Fruit fly (Drosophila melanogaster) whole organism, embryonic: Measurements from ENCODE around the gene Polr3G.

Experiments
- Abd-B ChIP-seq: fragments of 200-800 bp; sonication (Bioruptor generic); optimal IDR thresholded peaks from 2 replicates; lab custom pipeline; 2018; ENCODE audit warnings: missing biosample characterization, mild to moderate bottlenecking, missing genetic modification characterization, moderate library complexity
- CG12071 ChIP-seq: fragments of 200-800 bp; sonication (Bioruptor generic); optimal IDR thresholded peaks from 3 replicates; lab custom pipeline; 2018; ENCODE audit warnings: missing biosample characterization, mild to moderate bottlenecking, missing genetic modification characterization
- CG12391 ChIP-seq: fragments of 200-800 bp; sonication (Bioruptor generic); optimal IDR thresholded peaks from 3 replicates; lab custom pipeline; 2018; ENCODE audit warnings: missing biosample characterization, mild to moderate bottlenecking, missing genetic modification characterization, moderate library complexity
- CG17186 ChIP-seq: fragments of 200-800 bp; sonication (Bioruptor generic); optimal IDR thresholded peaks from 3 replicates; lab custom pipeline; 2017; ENCODE audit warnings: missing biosample characterization, missing genetic modification reagents, missing genetic modification characterization
- CG17328 ChIP-seq: fragments of 200-800 bp; sonication (Bioruptor generic); IDR thresholded peaks from 2 replicates; pipeline ENCODE4 v1.3.6; 2022; ENCODE audit warnings: missing biosample characterization, missing genetic modification characterization
- CG17361 ChIP-seq: fragments of 200-800 bp; sonication (Bioruptor generic); IDR thresholded peaks from 3 replicates; pipeline ENCODE4 v1.3.6; 2022; ENCODE audit warnings: missing biosample characterization, missing genetic modification characterization
- CG2129 ChIP-seq: fragments of 200-800 bp; sonication (Bioruptor generic); IDR thresholded peaks from 2 replicates; pipeline ENCODE4 v1.3.6; 2022; ENCODE audit warnings: missing biosample characterization, missing genetic modification characterization; ENCODE audit not compliant: partially characterized antibody
- CG2875 ChIP-seq: fragments of 200-800 bp; sonication (Bioruptor generic); optimal IDR thresholded peaks from 2 replicates; lab custom pipeline; 2017; ENCODE audit warnings: missing biosample characterization, mild to moderate bottlenecking, missing genetic modification characterization, missing genetic modification reagents
- CG33213 ChIP-seq: fragments of 200-800 bp; sonication (Bioruptor generic); optimal IDR thresholded peaks from 3 replicates; lab custom pipeline; 2016; ENCODE audit warnings: missing biosample characterization, missing genetic modification characterization
- CG4282 ChIP-seq: fragments of 200-800 bp; sonication (Bioruptor generic); optimal IDR thresholded peaks from 2 replicates; lab custom pipeline; 2016; ENCODE audit warnings: missing biosample characterization, missing genetic modification characterization
- CG4404 ChIP-seq: fragments of 200-800 bp; sonication (Bioruptor generic); IDR thresholded peaks from 2 replicates; pipeline ENCODE4 v1.3.6; 2022; ENCODE audit warnings: missing biosample characterization, missing genetic modification characterization
- CG5245 ChIP-seq: fragments of 200-800 bp; sonication (Bioruptor generic); optimal IDR thresholded peaks from 3 replicates; lab custom pipeline; 2016; ENCODE audit warnings: missing biosample characterization, missing genetic modification characterization
- CG7271 ChIP-seq: fragments of 200-800 bp; sonication (Bioruptor generic); optimal IDR thresholded peaks from 2 replicates; lab custom pipeline; 2018; ENCODE audit warnings: missing biosample characterization, mild to moderate bottlenecking, missing genetic modification characterization, moderate library complexity
- CG7556 ChIP-seq: fragments of 200-800 bp; sonication (Bioruptor generic); optimal IDR thresholded peaks from 2 replicates; lab custom pipeline; 2017; ENCODE audit warnings: missing biosample characterization, mild to moderate bottlenecking, missing genetic modification characterization
- CG7786 ChIP-seq: fragments of 200-800 bp; sonication (Bioruptor generic); optimal IDR thresholded peaks from 2 replicates; lab custom pipeline; 2016; ENCODE audit warnings: missing biosample characterization, missing genetic modification characterization
- CG7839 ChIP-seq: fragments of 200-800 bp; sonication (Bioruptor generic); optimal IDR thresholded peaks from 3 replicates; lab custom pipeline; 2018; ENCODE audit warnings: missing biosample characterization, mild to moderate bottlenecking, missing genetic modification characterization, moderate library complexity
- CG9727 ChIP-seq: fragments of 200-800 bp; sonication (Bioruptor generic); optimal IDR thresholded peaks from 3 replicates; lab custom pipeline; 2017; ENCODE audit warnings: missing biosample characterization, mild to moderate bottlenecking, missing genetic modification characterization
- CG9876 ChIP-seq: fragments of 200-800 bp; sonication (Bioruptor generic); optimal IDR thresholded peaks from 2 replicates; lab custom pipeline; 2016; ENCODE audit warnings: missing biosample characterization, missing genetic modification characterization
- CkIIα-i1 ChIP-seq: fragments of 200-800 bp; sonication (Bioruptor generic); IDR thresholded peaks from 2 replicates; pipeline ENCODE4 v1.3.6; 2022; ENCODE audit warnings: missing biosample characterization, missing genetic modification characterization
- Dfd ChIP-seq, 2 experiments: fragments of >200 bp; optimal IDR thresholded peaks; 2 replicates each; lab custom pipeline; 2017; ENCODE audit warnings: missing biosample characterization in 2 of 2, missing genetic modification characterization in 2 of 2
- Dip3 ChIP-seq: fragments of 200-800 bp; sonication (Bioruptor generic); optimal IDR thresholded peaks from 3 replicates; lab custom pipeline; 2016; ENCODE audit warnings: missing biosample characterization, missing genetic modification characterization
- Dll ChIP-seq: fragments of 200-800 bp; sonication (Bioruptor generic); IDR thresholded peaks from 4 replicates; pipeline ENCODE4 v1.3.6; 2022; ENCODE audit warnings: missing biosample characterization, missing genetic modification characterization; ENCODE audit not compliant: partially characterized antibody
- Dp ChIP-seq: fragments of 200-800 bp; sonication (Bioruptor generic); optimal IDR thresholded peaks from 2 replicates; lab custom pipeline; 2018; ENCODE audit warnings: missing biosample characterization, mild to moderate bottlenecking, missing genetic modification characterization, moderate library complexity
- E2f2 ChIP-seq: fragments of 200-800 bp; sonication (Bioruptor generic); IDR thresholded peaks from 2 replicates; pipeline ENCODE4 v1.3.6; 2022; ENCODE audit warnings: missing biosample characterization, missing genetic modification characterization
- ERR ChIP-seq: fragments of 200-800 bp; sonication (Bioruptor generic); optimal IDR thresholded peaks from 2 replicates; lab custom pipeline; 2016; ENCODE audit warnings: missing biosample characterization, missing genetic modification characterization
- HHEX ChIP-seq: fragments of 200-800 bp; sonication (Bioruptor generic); optimal IDR thresholded peaks from 3 replicates; lab custom pipeline; 2017; ENCODE audit warnings: missing biosample characterization, mild to moderate bottlenecking, missing genetic modification characterization, missing genetic modification reagents
- HLH3B ChIP-seq: fragments of 200-800 bp; sonication (Bioruptor generic); IDR thresholded peaks from 2 replicates; pipeline ENCODE4 v1.3.6; 2022; ENCODE audit warnings: missing biosample characterization, missing genetic modification characterization
- MBD-R2 ChIP-seq: fragments of 200-800 bp; sonication (Bioruptor generic); IDR thresholded peaks from 2 replicates; pipeline ENCODE4 v1.3.6; 2022; ENCODE audit warnings: missing biosample characterization, missing genetic modification characterization
- Med ChIP-seq: fragments of 200-800 bp; sonication (Bioruptor generic); peaks from one replicate; lab custom pipeline; 2016; ENCODE audit warnings: missing biosample characterization, missing genetic modification characterization, mild to moderate bottlenecking, inconsistent platforms, moderate library complexity
- Oaz ChIP-seq: fragments of 200-800 bp; sonication (Bioruptor generic); IDR thresholded peaks from 2 replicates; pipeline ENCODE4 v1.3.6; 2022; ENCODE audit warnings: missing biosample characterization, missing genetic modification characterization
- Side ChIP-seq: fragments of 200-800 bp; sonication (Bioruptor generic); optimal IDR thresholded peaks from 2 replicates; lab custom pipeline; 2016; ENCODE audit warnings: missing biosample characterization, missing genetic modification characterization
- Six4 ChIP-seq: fragments of 200-800 bp; sonication (Bioruptor generic); optimal IDR thresholded peaks from 2 replicates; lab custom pipeline; 2016; ENCODE audit warnings: missing biosample characterization, missing genetic modification characterization
- Sry-δ ChIP-seq: fragments of 200-800 bp; sonication (Bioruptor generic); optimal IDR thresholded peaks from 2 replicates; lab custom pipeline; 2016; ENCODE audit warnings: missing biosample characterization, missing genetic modification characterization
- TFAM ChIP-seq: fragments of 200-800 bp; sonication (Bioruptor generic); optimal IDR thresholded peaks from 2 replicates; lab custom pipeline; 2017; ENCODE audit warnings: missing biosample characterization, missing genetic modification characterization, inconsistent platforms
- Tbp ChIP-seq: fragments of >200 bp; optimal IDR thresholded peaks from 2 replicates; lab custom pipeline; 2018; ENCODE audit warnings: missing biosample characterization, missing genetic modification characterization
- YL-1 ChIP-seq: fragments of 200-800 bp; sonication (Bioruptor generic); optimal IDR thresholded peaks from 3 replicates; lab custom pipeline; 2017; ENCODE audit warnings: missing biosample characterization, mild to moderate bottlenecking, missing genetic modification characterization
- crc ChIP-seq: fragments of 200-800 bp; sonication (Bioruptor generic); optimal IDR thresholded peaks from 2 replicates; lab custom pipeline; 2016; ENCODE audit warnings: missing biosample characterization, missing genetic modification characterization
- dpn ChIP-seq, 2 experiments: fragments of 200-800 bp; sonication (Bioruptor generic); optimal IDR thresholded peaks; 3 replicates each; lab custom pipeline; 2016; ENCODE audit warnings: missing biosample characterization in 2 of 2, missing genetic modification characterization in 2 of 2
- ems ChIP-seq: fragments of 200-800 bp; sonication (Bioruptor generic); optimal IDR thresholded peaks from 3 replicates; lab custom pipeline; 2016; ENCODE audit warnings: missing biosample characterization, missing genetic modification characterization
- ftz-f1 ChIP-seq: fragments of 200-800 bp; sonication (Bioruptor generic); optimal IDR thresholded peaks from 2 replicates; lab custom pipeline; 2016; ENCODE audit warnings: missing biosample characterization, missing genetic modification characterization
- hkb ChIP-seq, 2 experiments: fragments of 200-800 bp in 1 of 2; fragments of >200 bp in 1 of 2; sonication (Bioruptor generic) in 1 of 2; IDR thresholded peaks in 1 of 2; optimal IDR thresholded peaks in 1 of 2; 2 replicates each; pipeline versions ENCODE4 v1.3.6 to Lab custom; 2017 to 2022; ENCODE audit warnings: missing biosample characterization in 1 of 2, missing genetic modification characterization in 1 of 2
- jigr1 ChIP-seq: fragments of 200-800 bp; sonication (Bioruptor generic); IDR thresholded peaks from 3 replicates; pipeline ENCODE4 v1.3.6; 2022; ENCODE audit warnings: missing biosample characterization, missing genetic modification characterization
- jumu ChIP-seq: fragments of 200-800 bp; sonication (Bioruptor generic); optimal IDR thresholded peaks from 3 replicates; lab custom pipeline; 2016; ENCODE audit warnings: missing biosample characterization, missing genetic modification characterization
- ken ChIP-seq: fragments of 200-800 bp; sonication (Bioruptor generic); IDR thresholded peaks from 3 replicates; pipeline ENCODE4 v1.3.6; 2022; ENCODE audit warnings: missing biosample characterization, missing genetic modification characterization
- lbe ChIP-seq: fragments of 200-800 bp; sonication (Bioruptor generic); optimal IDR thresholded peaks from 2 replicates; lab custom pipeline; 2016; ENCODE audit warnings: missing biosample characterization, mild to moderate bottlenecking, missing genetic modification characterization
- mirr ChIP-seq: fragments of 200-800 bp; sonication (Bioruptor generic); optimal IDR thresholded peaks from 3 replicates; lab custom pipeline; 2018; ENCODE audit warnings: missing biosample characterization, mild to moderate bottlenecking, missing genetic modification characterization
- nerfin-2 ChIP-seq: fragments of 200-800 bp; sonication (Bioruptor generic); IDR thresholded peaks from 2 replicates; pipeline ENCODE4 v1.3.6; 2022; ENCODE audit warnings: missing biosample characterization, missing genetic modification characterization; ENCODE audit not compliant: partially characterized antibody
- pum ChIP-seq: fragments of 200-800 bp; sonication (Bioruptor generic); optimal IDR thresholded peaks from 2 replicates; lab custom pipeline; 2016; ENCODE audit warnings: missing biosample characterization, missing genetic modification characterization
- tin ChIP-seq: fragments of 200-800 bp; sonication (Bioruptor generic); optimal IDR thresholded peaks from 3 replicates; lab custom pipeline; 2016; ENCODE audit warnings: missing biosample characterization, missing genetic modification characterization
- tx ChIP-seq: fragments of 200-800 bp; sonication (Bioruptor generic); optimal IDR thresholded peaks from 2 replicates; lab custom pipeline; 2016; ENCODE audit warnings: missing biosample characterization, missing genetic modification characterization
- usp ChIP-seq: fragments of >200 bp; optimal IDR thresholded peaks from 2 replicates; lab custom pipeline; 2017; ENCODE audit warnings: missing biosample characterization, missing genetic modification characterization

Polr3G gene

DNA sequence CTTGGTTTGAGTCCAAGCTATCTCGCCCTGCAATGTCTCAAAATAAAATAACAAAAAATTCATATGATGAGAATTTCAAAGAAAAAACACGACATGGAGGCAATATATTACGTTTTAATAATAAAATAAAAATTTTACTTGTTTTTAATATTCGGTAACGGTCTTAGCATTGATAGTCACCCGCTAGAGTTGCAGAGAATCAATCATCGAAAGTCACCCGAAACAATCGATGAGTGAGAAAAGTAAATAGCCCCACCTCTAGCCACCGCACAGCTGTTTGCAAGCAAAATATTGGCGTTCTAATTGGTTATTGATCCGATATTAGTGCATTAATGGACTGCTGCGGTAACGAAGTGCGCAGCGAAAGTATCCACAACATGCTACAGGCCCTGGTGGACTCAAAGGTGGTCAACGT, 49.1 kb upstream of the Polr3G start, which contains the start of gene CG34250 (continued):
- TF ChIP-seq ems: peak; percentile 34
- no peak for TF ChIP-seq CG33213 (GFP tag; lab: Kevin White, UChicago)
- no peak for TF ChIP-seq CkIIα-i1
- peak; percentile 31 for TF ChIP-seq CG9727 (GFP tag; lab: Kevin White, UChicago)
- no peak for TF ChIP-seq HHEX (GFP tag; lab: Kevin White, UChicago)
- TF ChIP-seq nerfin-2: peak; percentile 34; the same call in 1 of the 2 replicates
- peak; percentile 23 for TF ChIP-seq hkb (optimal IDR thresholded peaks at IDR 0.05; lab: Kevin White, UChicago)
- TF ChIP-seq hkb (GFP tag; IDR thresholded peaks at IDR 0.05; lab: Robert Waterston, UW): no peak; the same call in 1 of the 2 replicates
- peak; percentile 16 for TF ChIP-seq tin (GFP tag; lab: Kevin White, UChicago)
- no peak for TF ChIP-seq Tbp (GFP tag; lab: Kevin White, UChicago)
- TF ChIP-seq CG12391 (tag; lab: Kevin White, UChicago): peak; percentile 77
- peak; percentile 67 for TF ChIP-seq Med (GFP tag; lab: Kevin White, UChicago)
- no peak for TF ChIP-seq CG7271
- no peak for TF ChIP-seq HLH3B
- TF ChIP-seq Dp (GFP tag; lab: Kevin White, UChicago): peak; percentile 35
- TF ChIP-seq Dll (GFP tag; lab: Robert Waterston, UW): peak; percentile 90
- TF ChIP-seq CG5245 (GFP tag; lab: Kevin White, UChicago): peak; percentile 22
- TF ChIP-seq CG4282: no peak
- no peak for TF ChIP-seq jigr1 (GFP tag; lab: Robert Waterston, UW)
- TF ChIP-seq crc (GFP tag; lab: Kevin White, UChicago): no peak
- TF ChIP-seq CG2129 (GFP tag; lab: Robert Waterston, UW): peak; percentile 28; the same call in 1 of the 2 replicates
- peak; percentile 46 for TF ChIP-seq Abd-B
- peak; percentile 75 for TF ChIP-seq YL-1 (GFP tag; lab: Kevin White, UChicago)
- TF ChIP-seq Side (GFP tag; lab: Kevin White, UChicago): no peak
- peak; percentile 90 for TF ChIP-seq Sry-δ (GFP tag; lab: Kevin White, UChicago)
- no peak for TF ChIP-seq usp
- peak; percentile 19 for TF ChIP-seq Dip3
- TF ChIP-seq pum (GFP tag; lab: Kevin White, UChicago): peak; percentile 14
- TF ChIP-seq TFAM (GFP tag; lab: Kevin White, UChicago): no peak
- no peak for TF ChIP-seq Dfd (GFP tag; optimal IDR thresholded peaks at IDR 0.05; lab: Kevin White, UChicago)
- peak; percentile 21; the same call in 1 of the 2 replicates for TF ChIP-seq CG17328
- TF ChIP-seq CG4404 (GFP tag; lab: Robert Waterston, UW): no peak
- peak; percentile 48; the same call in 2 of the 3 replicates for TF ChIP-seq CG17361
- TF ChIP-seq dpn (GFP tag; optimal IDR thresholded peaks at IDR 0.05; lab: Kevin White, UChicago): peak; percentile 41 to 55
- TF ChIP-seq ftz-f1 (GFP tag; lab: Kevin White, UChicago): no peak
- TF ChIP-seq mirr: no peak
- peak; percentile 14 for TF ChIP-seq CG17186 (GFP tag; lab: Kevin White, UChicago)
- no peak for TF ChIP-seq ERR
- TF ChIP-seq CG2875 (GFP tag; lab: Kevin White, UChicago): no peak
- no peak for TF ChIP-seq tx (GFP tag; lab: Kevin White, UChicago)
- peak; percentile 67 for TF ChIP-seq lbe
- no peak for TF ChIP-seq ken (GFP tag; lab: Robert Waterston, UW)
- TF ChIP-seq CG7839 (tag; lab: Kevin White, UChicago): peak; percentile 9
- TF ChIP-seq Oaz (GFP tag; lab: Robert Waterston, UW): no peak
- TF ChIP-seq E2f2 (GFP tag; lab: Robert Waterston, UW): no peak
- TF ChIP-seq CG7786 (GFP tag; lab: Kevin White, UChicago): peak; percentile 25
- TF ChIP-seq CG9876 (GFP tag; lab: Kevin White, UChicago): peak; percentile 31
- TF ChIP-seq CG12071 (GFP tag; lab: Kevin White, UChicago): no peak
- TF ChIP-seq Six4: peak; percentile 7
- TF ChIP-seq CG7556: no peak
- peak; percentile 68 for TF ChIP-seq MBD-R2 (GFP tag; lab: Robert Waterston, UW)
- TF ChIP-seq jumu (GFP tag; lab: Kevin White, UChicago): no peak
